Worm (Caenorhabditis elegans) whole organism, L2 larva: ENCODE measurements around the gene T22B7.7.

Experiments used
- C34F6.9 ChIP-seq: fragments of 150-350 bp; optimal IDR thresholded peaks from 2 replicates; lab custom pipeline; 2014; ENCODE audit warnings: missing biosample characterization, missing genetic modification characterization
- F13H6.1 ChIP-seq: sonication (generic microtip); optimal IDR thresholded peaks from 2 replicates; lab custom pipeline; 2016; ENCODE audit warnings: missing genetic modification characterization, missing compliant biosample characterization
- Y55F3AM.14 ChIP-seq: fragments of 200-800 bp; sonication (Bioruptor generic); optimal IDR thresholded peaks from 2 replicates; lab custom pipeline; 2018; ENCODE audit warnings: mild to moderate bottlenecking, missing genetic modification characterization, missing compliant biosample characterization
- alr-1 ChIP-seq: fragments of 150-350 bp; optimal IDR thresholded peaks from 2 replicates; lab custom pipeline; 2014; ENCODE audit warnings: missing biosample characterization, missing genetic modification characterization
- aly-2 ChIP-seq: fragments of 150-350 bp; optimal IDR thresholded peaks from 2 replicates; lab custom pipeline; 2014; ENCODE audit warnings: missing biosample characterization, missing genetic modification characterization
- blmp-1 ChIP-seq: sonication (generic microtip); optimal IDR thresholded peaks from 2 replicates; lab custom pipeline; 2017; ENCODE audit warnings: missing genetic modification characterization, mild to moderate bottlenecking, missing compliant biosample characterization, antibody characterized with exemption, moderate library complexity; ENCODE audit not compliant: insufficient read depth
- ceh-16 ChIP-seq: fragments of 150-350 bp; optimal IDR thresholded peaks from 2 replicates; lab custom pipeline; 2014; ENCODE audit warnings: missing biosample characterization, missing genetic modification characterization
- ceh-82 ChIP-seq: fragments of 150-350 bp; optimal IDR thresholded peaks from 2 replicates; lab custom pipeline; 2014; ENCODE audit warnings: missing biosample characterization, missing genetic modification characterization
- egl-27 ChIP-seq: sonication (generic microtip); optimal IDR thresholded peaks from 3 replicates; lab custom pipeline; 2017; ENCODE audit warnings: missing biosample characterization, missing genetic modification reagents, missing genetic modification characterization
- elt-1 ChIP-seq: fragments of 150-350 bp; optimal IDR thresholded peaks from 2 replicates; lab custom pipeline; 2014; ENCODE audit warnings: missing biosample characterization, missing genetic modification characterization
- elt-3 ChIP-seq: sonication (generic microtip); optimal IDR thresholded peaks from 2 replicates; lab custom pipeline; 2017; ENCODE audit warnings: missing biosample characterization, missing genetic modification characterization
- fos-1 ChIP-seq: fragments of 150-350 bp; optimal IDR thresholded peaks from 2 replicates; lab custom pipeline; 2014; ENCODE audit warnings: missing biosample characterization, missing genetic modification characterization
- gmeb-1 ChIP-seq: fragments of 150-350 bp; optimal IDR thresholded peaks from 2 replicates; lab custom pipeline; 2014; ENCODE audit warnings: missing biosample characterization, missing genetic modification characterization
- lin-13 ChIP-seq: fragments of 150-350 bp; optimal IDR thresholded peaks from 2 replicates; lab custom pipeline; 2014; ENCODE audit warnings: missing biosample characterization, missing genetic modification reagents, missing genetic modification characterization
- lin-39 ChIP-seq: fragments of 150-350 bp; optimal IDR thresholded peaks from 2 replicates; lab custom pipeline; 2014; ENCODE audit warnings: missing biosample characterization, missing genetic modification reagents, missing genetic modification characterization
- lsy-2 ChIP-seq, 2 experiments: fragments of 150-350 bp in 1 of 2; sonication (generic microtip) in 1 of 2; optimal IDR thresholded peaks; 2 replicates each; lab custom pipeline; 2014 to 2017; ENCODE audit warnings: missing biosample characterization in 2 of 2, missing genetic modification characterization in 2 of 2
- mab-5 ChIP-seq: fragments of 150-350 bp; optimal IDR thresholded peaks from 2 replicates; lab custom pipeline; 2014; ENCODE audit warnings: missing biosample characterization, missing genetic modification characterization
- mbf-1 ChIP-seq: sonication (generic microtip); optimal IDR thresholded peaks from 2 replicates; lab custom pipeline; 2017; ENCODE audit warnings: missing biosample characterization, missing genetic modification characterization
- mdl-1 ChIP-seq, 2 experiments: fragments of 150-350 bp in 1 of 2; sonication (generic microtip) in 1 of 2; optimal IDR thresholded peaks; 2 replicates each; lab custom pipeline; 2017; ENCODE audit warnings: missing biosample characterization in 2 of 2, missing genetic modification characterization in 2 of 2
- nhr-10 ChIP-seq: sonication (generic microtip); optimal IDR thresholded peaks from 2 replicates; lab custom pipeline; 2017; ENCODE audit warnings: missing biosample characterization, missing genetic modification characterization
- nhr-11 ChIP-seq: fragments of 150-350 bp; optimal IDR thresholded peaks from 2 replicates; lab custom pipeline; 2014; ENCODE audit warnings: missing biosample characterization, missing genetic modification characterization
- nhr-12 ChIP-seq: fragments of 150-350 bp; optimal IDR thresholded peaks from 2 replicates; lab custom pipeline; 2014; ENCODE audit warnings: missing biosample characterization, missing genetic modification characterization
- nhr-129 ChIP-seq: fragments of 150-350 bp; optimal IDR thresholded peaks from 2 replicates; lab custom pipeline; 2014; ENCODE audit warnings: missing biosample characterization, missing genetic modification characterization
- nhr-21 ChIP-seq: fragments of 150-350 bp; optimal IDR thresholded peaks from 2 replicates; lab custom pipeline; 2014; ENCODE audit warnings: missing biosample characterization, missing genetic modification characterization
- nhr-23 ChIP-seq: fragments of 150-350 bp; optimal IDR thresholded peaks from 2 replicates; lab custom pipeline; 2014; ENCODE audit warnings: missing biosample characterization, missing genetic modification reagents, missing genetic modification characterization
- nhr-237 ChIP-seq: fragments of 150-350 bp; optimal IDR thresholded peaks from 2 replicates; lab custom pipeline; 2014; ENCODE audit warnings: missing biosample characterization, missing genetic modification characterization
- nhr-25 ChIP-seq: fragments of 150-350 bp; sonication (generic microtip); optimal IDR thresholded peaks from 3 replicates; lab custom pipeline; 2014; ENCODE audit warnings: missing biosample characterization, missing genetic modification characterization
- nhr-77 ChIP-seq: fragments of 150-350 bp; optimal IDR thresholded peaks from 2 replicates; lab custom pipeline; 2014; ENCODE audit warnings: missing biosample characterization, missing genetic modification characterization
- peb-1 ChIP-seq: fragments of 150-350 bp; optimal IDR thresholded peaks from 2 replicates; lab custom pipeline; 2014; ENCODE audit warnings: missing biosample characterization, missing genetic modification characterization
- skn-1 ChIP-seq: sonication (generic microtip); optimal IDR thresholded peaks from 2 replicates; lab custom pipeline; 2017; ENCODE audit warnings: missing biosample characterization, missing genetic modification characterization
- sma-3 ChIP-seq: sonication (generic microtip); optimal IDR thresholded peaks from 2 replicates; lab custom pipeline; 2016; ENCODE audit warnings: missing genetic modification reagents, missing genetic modification characterization, missing compliant biosample characterization
- sma-9 ChIP-seq, 2 experiments: fragments of 150-350 bp in 1 of 2; sonication (generic microtip) in 1 of 2; optimal IDR thresholded peaks; 2 replicates each; lab custom pipeline; 2014 to 2016; ENCODE audit warnings: missing genetic modification characterization in 2 of 2, mild to moderate bottlenecking in 1 of 2, missing biosample characterization in 1 of 2, missing compliant biosample characterization in 1 of 2, missing genetic modification reagents in 1 of 2, moderate library complexity in 1 of 2
- snpc-4 ChIP-seq: fragments of 150-350 bp; optimal IDR thresholded peaks from 2 replicates; lab custom pipeline; 2014; ENCODE audit warnings: missing biosample characterization, missing genetic modification characterization
- unc-39 ChIP-seq: fragments of 150-350 bp; optimal IDR thresholded peaks from 2 replicates; lab custom pipeline; 2014; ENCODE audit warnings: missing biosample characterization, missing genetic modification characterization
- unc-55 ChIP-seq: fragments of 150-350 bp; sonication (generic microtip); optimal IDR thresholded peaks from 3 replicates; lab custom pipeline; 2014; ENCODE audit warnings: missing biosample characterization, missing genetic modification reagents, missing genetic modification characterization
- unc-62 ChIP-seq: fragments of 150-350 bp; optimal IDR thresholded peaks from 2 replicates; lab custom pipeline; 2014; ENCODE audit warnings: missing biosample characterization, missing genetic modification reagents, missing genetic modification characterization
- zag-1 ChIP-seq: fragments of 150-350 bp; optimal IDR thresholded peaks from 2 replicates; lab custom pipeline; 2014; ENCODE audit warnings: missing biosample characterization, missing genetic modification characterization
- ztf-1 ChIP-seq: fragments of 200-800 bp; sonication (Bioruptor generic); conservative IDR thresholded peaks from 2 replicates; pipeline ENCODE4 v1.3.6; 2022; ENCODE audit warnings: missing genetic modification characterization, missing compliant biosample characterization
- ztf-4 ChIP-seq: fragments of 150-350 bp; optimal IDR thresholded peaks from 2 replicates; lab custom pipeline; 2014; ENCODE audit warnings: missing biosample characterization, missing genetic modification characterization

T22B7.7 gene

ce11 chrX:5659614-5660013, 5.7 kb upstream of the T22B7.7 start, which contains the start of gene T22B7.22 (continued):
- no peak for TF ChIP-seq elt-3 (tag; lab: Kevin White, UChicago)
- no peak for TF ChIP-seq nhr-10 (tag; lab: Kevin White, UChicago)
- TF ChIP-seq zag-1 (tag; lab: Kevin White, UChicago): no peak
- TF ChIP-seq ztf-1 (GFP tag; lab: Robert Waterston, UW): no peak
- no peak for TF ChIP-seq nhr-23 (tag; lab: Kevin White, UChicago)
- no peak for TF ChIP-seq ztf-4 (tag; lab: Kevin White, UChicago)
- TF ChIP-seq peb-1 (tag; lab: Kevin White, UChicago): no peak
- no peak for TF ChIP-seq elt-1 (tag; lab: Kevin White, UChicago)
- TF ChIP-seq nhr-11 (tag; lab: Kevin White, UChicago): no peak
- no peak for TF ChIP-seq nhr-237 (tag; lab: Kevin White, UChicago)
- TF ChIP-seq nhr-25 (tag; lab: Kevin White, UChicago): peak; percentile 89
- TF ChIP-seq blmp-1 (tag; lab: Kevin White, UChicago): peak; percentile 3
- TF ChIP-seq nhr-129 (tag; lab: Kevin White, UChicago): peak; percentile 40

DNA sequence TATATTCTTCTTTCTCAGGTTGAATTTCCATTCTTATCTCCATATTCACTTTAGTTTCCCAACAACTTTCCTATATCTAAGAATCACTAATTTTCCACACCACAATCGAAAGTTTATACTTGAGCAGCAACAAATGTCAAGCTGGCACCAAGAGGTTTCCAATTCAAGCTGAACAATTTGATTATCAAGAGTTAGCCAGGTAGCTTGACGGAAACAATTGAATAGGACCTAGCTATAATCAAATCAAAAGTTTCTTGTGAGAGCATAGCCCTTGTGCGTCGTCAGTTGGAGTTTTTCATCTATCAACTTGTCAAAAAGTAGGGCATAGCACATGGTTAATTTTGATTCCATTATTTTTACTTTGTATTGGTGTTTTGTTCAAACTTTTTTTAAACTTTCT, 1.7 kb upstream of the T22B7.7 start:
- TF ChIP-seq fos-1 (no peak), mbf-1 (tag; lab: Kevin White, UChicago) (no peak), unc-62 (GFP tag; lab: Kevin White, UChicago) (no peak), zag-1 (tag; lab: Kevin White, UChicago) (no peak)

- TF ChIP-seq ztf-4 (tag; lab: Kevin White, UChicago): no peak
Observed at ce11 chrX:5647884-5648283, 6.0 kb downstream of the T22B7.7 start, which contains the start of gene srv-7. srv-7 (minus strand) TSS chrX:5647984.

DNA sequence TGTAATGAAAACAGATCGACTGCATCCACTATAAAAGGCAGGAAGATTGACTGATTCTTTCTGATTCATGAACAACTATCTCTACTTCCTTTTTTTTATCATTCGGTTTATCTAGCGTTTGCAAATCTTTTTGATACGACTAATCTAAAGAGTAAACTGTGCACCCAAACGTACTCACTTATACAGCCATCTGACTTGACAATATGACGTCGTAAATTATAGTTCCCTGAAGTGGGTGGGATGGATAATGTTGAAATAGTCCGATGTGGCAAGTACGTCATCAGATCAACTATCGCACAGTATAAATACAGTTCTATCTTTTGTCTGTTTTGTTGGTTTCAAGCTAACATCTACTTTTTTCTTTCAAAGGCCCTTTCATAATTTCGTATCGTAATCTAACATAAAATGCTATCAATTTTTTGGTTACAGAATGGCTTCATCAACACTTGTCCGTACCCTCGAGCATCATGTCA, 6.9 kb downstream of the T22B7.7 start, which contains the start of gene T22B7.3:
TSS of gene T22B7.3 (plus strand) at position 423 of the 473 bp plus-strand sequence.
- TF ChIP-seq nhr-21 (tag; lab: Kevin White, UChicago): no peak
- TF ChIP-seq nhr-23 (tag; lab: Kevin White, UChicago): no peak
- no peak for TF ChIP-seq nhr-77 (tag; lab: Kevin White, UChicago)
- no peak for TF ChIP-seq lin-13 (GFP tag; lab: Kevin White, UChicago)
- no peak for TF ChIP-seq elt-3 (tag; lab: Kevin White, UChicago)
- no peak for TF ChIP-seq sma-3
- no peak for TF ChIP-seq nhr-12 (tag; lab: Kevin White, UChicago)

- TF ChIP-seq nhr-25 (tag; lab: Kevin White, UChicago) (peak; percentile 73), skn-1 (tag; lab: Kevin White, UChicago) (no peak), nhr-237 (tag; lab: Kevin White, UChicago) (no peak), nhr-77 (tag; lab: Kevin White, UChicago) (no peak), elt-3 (tag; lab: Kevin White, UChicago) (no peak), unc-55 (GFP tag; lab: Kevin White, UChicago) (no peak), lsy-2 (tag; optimal IDR thresholded peaks at IDR 0.05; lab: Kevin White, UChicago) (no peak), egl-27 (tag; lab: Kevin White, UChicago) (no peak), elt-1 (tag; lab: Kevin White, UChicago) (no peak), unc-39 (tag; lab: Kevin White, UChicago) (no peak), lin-39 (tag; lab: Kevin White, UChicago) (no peak), ceh-16 (tag; lab: Kevin White, UChicago) (no peak), zag-1 (tag; lab: Kevin White, UChicago) (no peak), fos-1 (no peak), mdl-1 (tag; optimal IDR thresholded peaks at IDR 0.05; lab: Kevin White, UChicago) (peak; percentile 9 to 13), gmeb-1 (peak; percentile 22), nhr-23 (tag; lab: Kevin White, UChicago) (no peak), snpc-4 (tag; lab: Kevin White, UChicago) (no peak), aly-2 (tag; lab: Kevin White, UChicago) (no peak), mab-5 (tag; lab: Kevin White, UChicago) (no peak), alr-1 (tag; lab: Kevin White, UChicago) (no peak), sma-3 (no peak), unc-62 (GFP tag; lab: Kevin White, UChicago) (no peak), Y55F3AM.14 (GFP tag; lab: Kevin White, UChicago) (no peak), C34F6.9 (tag; lab: Kevin White, UChicago) (no peak), ceh-82 (tag; lab: Kevin White, UChicago) (no peak), sma-9 (GFP tag; optimal IDR thresholded peaks at IDR 0.05; lab: Kevin White, UChicago) (peak; percentile 49), sma-9 (tag; optimal IDR thresholded peaks at IDR 0.05; lab: Kevin White, UChicago) (no peak), F13H6.1 (tag; lab: Kevin White, UChicago) (no peak), nhr-21 (tag; lab: Kevin White, UChicago) (peak; percentile 81), nhr-129 (tag; lab: Kevin White, UChicago) (no peak)
- TF ChIP-seq, all 48 proteins: peak for 5
Observed at ce11 chrX:5645606-5646005, 8.3 kb downstream of the T22B7.7 start.
